Fruit fly (Drosophila melanogaster): ENCODE measurements around the gene CRAT.

- no peak for TF ChIP-seq CG12605 (GFP tag; IDR thresholded peaks at IDR 0.05)
- no peak for TF ChIP-seq gl (tag; optimal IDR thresholded peaks at IDR 0.05)
- TF ChIP-seq CG13204 (GFP tag; optimal IDR thresholded peaks at IDR 0.05) = no peak
- TF ChIP-seq CG15710 (tag; optimal IDR thresholded peaks at IDR 0.05) = no peak
- no peak for TF ChIP-seq CG32121 (GFP tag; IDR thresholded peaks at IDR 0.05)
These were observed 27.8 kb upstream of the CRAT start for dm6 chr3R:6403674-6404073.
